Fruit fly (Drosophila melanogaster) whole organism, embryonic: ENCODE results near the gene Tnpo.
A peak's percentile ranks its signal among the peaks of the same experiment; 100 is the strongest.

Source experiments
- Aef1 ChIP-seq: fragments of 200-800 bp; sonication (Bioruptor generic); IDR thresholded peaks from 3 replicates; pipeline ENCODE4 v1.3.6; 2022; ENCODE audit warnings: missing biosample characterization, missing genetic modification characterization
- Awh ChIP-seq: fragments of 200-800 bp; sonication (Bioruptor generic); IDR thresholded peaks from 2 replicates; pipeline ENCODE4, ENCODE4 v1.3.6; 2022; ENCODE audit warnings: missing biosample characterization, missing genetic modification characterization
- CG10543 ChIP-seq: fragments of 200-800 bp; sonication (Bioruptor generic); optimal IDR thresholded peaks from 3 replicates; lab custom pipeline; 2017; ENCODE audit warnings: missing biosample characterization, mild to moderate bottlenecking, missing genetic modification characterization, moderate library complexity
- CG11456 ChIP-seq: fragments of 200-800 bp; sonication (Bioruptor generic); IDR thresholded peaks from 3 replicates; pipeline ENCODE4 v1.3.6; 2022; ENCODE audit warnings: missing biosample characterization, missing genetic modification characterization
- CG12104 ChIP-seq: fragments of 200-800 bp; sonication (Bioruptor generic); optimal IDR thresholded peaks from 3 replicates; lab custom pipeline; 2016; ENCODE audit warnings: missing biosample characterization, missing genetic modification characterization
- CG12299 ChIP-seq: fragments of 200-800 bp; sonication (Bioruptor generic); optimal IDR thresholded peaks from 2 replicates; lab custom pipeline; 2018; ENCODE audit warnings: missing biosample characterization, mild to moderate bottlenecking, missing genetic modification characterization
- CG12744 ChIP-seq: fragments of 200-800 bp; sonication (Bioruptor generic); optimal IDR thresholded peaks from 2 replicates; lab custom pipeline; 2016; ENCODE audit warnings: missing biosample characterization, missing genetic modification characterization
- CG12769 ChIP-seq: fragments of 200-800 bp; sonication (Bioruptor generic); optimal IDR thresholded peaks from 2 replicates; lab custom pipeline; 2019; ENCODE audit warnings: missing biosample characterization, mild to moderate bottlenecking, missing genetic modification characterization, moderate library complexity
- CG14710 ChIP-seq: fragments of 200-800 bp; sonication (Bioruptor generic); optimal IDR thresholded peaks from 3 replicates; lab custom pipeline; 2019; ENCODE audit warnings: missing biosample characterization, mild to moderate bottlenecking, missing genetic modification characterization, moderate library complexity
- CG15696 ChIP-seq: fragments of 200-800 bp; sonication (Bioruptor generic); optimal IDR thresholded peaks from 2 replicates; lab custom pipeline; 2019; ENCODE audit warnings: missing biosample characterization, mild to moderate bottlenecking, missing genetic modification characterization, moderate library complexity
- CG16815 ChIP-seq: fragments of 200-800 bp; sonication (Bioruptor generic); optimal IDR thresholded peaks from 3 replicates; lab custom pipeline; 2017; ENCODE audit warnings: missing biosample characterization, mild to moderate bottlenecking, missing genetic modification characterization
- CG17328 ChIP-seq: fragments of 200-800 bp; sonication (Bioruptor generic); IDR thresholded peaks from 2 replicates; pipeline ENCODE4 v1.3.6; 2022; ENCODE audit warnings: missing biosample characterization, missing genetic modification characterization
- CG17361 ChIP-seq: fragments of 200-800 bp; sonication (Bioruptor generic); IDR thresholded peaks from 3 replicates; pipeline ENCODE4 v1.3.6; 2022; ENCODE audit warnings: missing biosample characterization, missing genetic modification characterization
- CG17568 ChIP-seq: fragments of 200-800 bp; sonication (Bioruptor generic); optimal IDR thresholded peaks from 2 replicates; lab custom pipeline; 2018; ENCODE audit warnings: missing biosample characterization, mild to moderate bottlenecking, missing genetic modification characterization, moderate library complexity
- CG2120 ChIP-seq: fragments of 200-800 bp; sonication (Bioruptor generic); optimal IDR thresholded peaks from 3 replicates; lab custom pipeline; 2016; ENCODE audit warnings: missing biosample characterization, missing genetic modification characterization
- CG3065 ChIP-seq: fragments of 200-800 bp; sonication (Bioruptor generic); optimal IDR thresholded peaks from 2 replicates; lab custom pipeline; 2016; ENCODE audit warnings: missing biosample characterization, missing genetic modification characterization
- CG3838 ChIP-seq: fragments of 200-800 bp; sonication (Bioruptor generic); optimal IDR thresholded peaks from 3 replicates; lab custom pipeline; 2016; ENCODE audit warnings: missing biosample characterization, missing genetic modification characterization
- CG4617 ChIP-seq: fragments of 200-800 bp; sonication (Bioruptor generic); optimal IDR thresholded peaks from 3 replicates; lab custom pipeline; 2016; ENCODE audit warnings: missing biosample characterization, missing genetic modification characterization, borderline replicate concordance
- CG4820 ChIP-seq: fragments of 200-800 bp; sonication (Bioruptor generic); optimal IDR thresholded peaks from 3 replicates; lab custom pipeline; 2016; ENCODE audit warnings: missing biosample characterization, missing genetic modification characterization
- CG5180 ChIP-seq: fragments of 200-800 bp; sonication (Bioruptor generic); optimal IDR thresholded peaks from 3 replicates; lab custom pipeline; 2017; ENCODE audit warnings: missing biosample characterization, missing genetic modification characterization, mild to moderate bottlenecking, moderate library complexity, missing genetic modification reagents
- CG6813 ChIP-seq: fragments of 200-800 bp; sonication (Bioruptor generic); optimal IDR thresholded peaks from 2 replicates; lab custom pipeline; 2017; ENCODE audit warnings: missing biosample characterization, missing genetic modification characterization, mild to moderate bottlenecking, moderate library complexity, missing genetic modification reagents
- CG7745 ChIP-seq: fragments of 200-800 bp; sonication (Bioruptor generic); optimal IDR thresholded peaks from 2 replicates; lab custom pipeline; 2018; ENCODE audit warnings: missing biosample characterization, mild to moderate bottlenecking, missing genetic modification characterization, moderate library complexity
- CG9727 ChIP-seq: fragments of 200-800 bp; sonication (Bioruptor generic); optimal IDR thresholded peaks from 3 replicates; lab custom pipeline; 2017; ENCODE audit warnings: missing biosample characterization, mild to moderate bottlenecking, missing genetic modification characterization
- Chrac-16 ChIP-seq: fragments of 200-800 bp; sonication (Bioruptor generic); optimal IDR thresholded peaks from 3 replicates; lab custom pipeline; 2016; ENCODE audit warnings: missing biosample characterization, missing genetic modification characterization
- D19A ChIP-seq: fragments of 200-800 bp; optimal IDR thresholded peaks from 3 replicates; lab custom pipeline; 2019; ENCODE audit warnings: missing biosample characterization, mild to moderate bottlenecking, missing genetic modification characterization, moderate library complexity
- Dad ChIP-seq: fragments of 200-800 bp; sonication (Bioruptor generic); optimal IDR thresholded peaks from 3 replicates; lab custom pipeline; 2016; ENCODE audit warnings: missing biosample characterization, missing genetic modification characterization
- ERR ChIP-seq: fragments of 200-800 bp; sonication (Bioruptor generic); optimal IDR thresholded peaks from 2 replicates; lab custom pipeline; 2016; ENCODE audit warnings: missing biosample characterization, missing genetic modification characterization
- GATAe ChIP-seq: fragments of 200-800 bp; sonication (Bioruptor generic); conservative IDR thresholded peaks from 2 replicates; pipeline ENCODE4 v1.3.6; 2022; ENCODE audit warnings: missing biosample characterization, missing genetic modification characterization
- MBD-R2 ChIP-seq: fragments of 200-800 bp; sonication (Bioruptor generic); IDR thresholded peaks from 2 replicates; pipeline ENCODE4 v1.3.6; 2022; ENCODE audit warnings: missing biosample characterization, missing genetic modification characterization
- Meics ChIP-seq: fragments of 200-800 bp; sonication (Bioruptor generic); optimal IDR thresholded peaks from 2 replicates; lab custom pipeline; 2017; ENCODE audit warnings: missing biosample characterization, mild to moderate bottlenecking, missing genetic modification characterization
- Nf-YC ChIP-seq: fragments of 200-800 bp; optimal IDR thresholded peaks from 3 replicates; lab custom pipeline; 2019; ENCODE audit warnings: missing biosample characterization, mild to moderate bottlenecking, missing genetic modification characterization, moderate library complexity
- Sry-δ ChIP-seq: fragments of 200-800 bp; sonication (Bioruptor generic); optimal IDR thresholded peaks from 2 replicates; lab custom pipeline; 2016; ENCODE audit warnings: missing biosample characterization, missing genetic modification characterization
- ac ChIP-seq: fragments of 200-800 bp; sonication (Bioruptor generic); optimal IDR thresholded peaks from 3 replicates; lab custom pipeline; 2017; ENCODE audit warnings: missing biosample characterization, mild to moderate bottlenecking, missing genetic modification characterization
- ap ChIP-seq: fragments of 200-800 bp; sonication (Bioruptor generic); IDR thresholded peaks from 2 replicates; pipeline ENCODE4 v1.3.6; 2022; ENCODE audit warnings: missing biosample characterization, missing genetic modification characterization
- btn ChIP-seq: fragments of 200-800 bp; sonication (Bioruptor generic); optimal IDR thresholded peaks from 2 replicates; lab custom pipeline; 2016; ENCODE audit warnings: missing biosample characterization, missing genetic modification characterization
- cg ChIP-seq: fragments of 200-800 bp; sonication (Bioruptor generic); optimal IDR thresholded peaks from 3 replicates; lab custom pipeline; 2019; ENCODE audit warnings: missing biosample characterization, mild to moderate bottlenecking, missing genetic modification characterization, moderate library complexity
- dati ChIP-seq: fragments of 200-800 bp; sonication (Bioruptor generic); IDR thresholded peaks from 2 replicates; pipeline ENCODE4 v1.3.6; 2022; ENCODE audit warnings: missing biosample characterization, missing genetic modification characterization
- exex ChIP-seq: fragments of 200-800 bp; sonication (Bioruptor generic); optimal IDR thresholded peaks from 4 replicates; lab custom pipeline; 2018; ENCODE audit warnings: missing biosample characterization, mild to moderate bottlenecking, missing genetic modification characterization, moderate library complexity
- fru ChIP-seq: fragments of >200 bp; optimal IDR thresholded peaks from 2 replicates; lab custom pipeline; 2017
- gce ChIP-seq: fragments of 200-800 bp; sonication (Bioruptor generic); IDR thresholded peaks from 3 replicates; pipeline ENCODE4 v1.3.6; 2022; ENCODE audit warnings: missing biosample characterization, missing genetic modification characterization
- gro ChIP-seq: fragments of 200-800 bp; sonication (Bioruptor generic); optimal IDR thresholded peaks from 2 replicates; lab custom pipeline; 2016; ENCODE audit warnings: missing biosample characterization, missing genetic modification characterization
- hb ChIP-seq: fragments of 200-800 bp; sonication (Bioruptor generic); IDR thresholded peaks from 3 replicates; pipeline ENCODE4 v1.3.6; 2022; ENCODE audit warnings: missing biosample characterization, missing genetic modification characterization; ENCODE audit not compliant: partially characterized antibody
- inv ChIP-seq: fragments of 200-800 bp; sonication (Bioruptor generic); IDR thresholded peaks from 2 replicates; pipeline ENCODE4 v1.3.6; 2022; ENCODE audit warnings: missing biosample characterization, missing genetic modification characterization; ENCODE audit not compliant: partially characterized antibody
- lab ChIP-seq: fragments of 200-800 bp; sonication (Bioruptor generic); optimal IDR thresholded peaks from 3 replicates; lab custom pipeline; 2017; ENCODE audit warnings: missing biosample characterization, missing genetic modification characterization, mild to moderate bottlenecking, moderate library complexity, missing genetic modification reagents
- mirr ChIP-seq: fragments of 200-800 bp; sonication (Bioruptor generic); optimal IDR thresholded peaks from 3 replicates; lab custom pipeline; 2018; ENCODE audit warnings: missing biosample characterization, mild to moderate bottlenecking, missing genetic modification characterization
- odd ChIP-seq: fragments of 200-800 bp; sonication (Bioruptor generic); optimal IDR thresholded peaks from 2 replicates; lab custom pipeline; 2017; ENCODE audit warnings: missing biosample characterization, mild to moderate bottlenecking, missing genetic modification characterization
- peb ChIP-seq: fragments of 200-800 bp; sonication (Bioruptor generic); IDR thresholded peaks from 2 replicates; pipeline ENCODE4 v1.3.6; 2022; ENCODE audit warnings: missing biosample characterization, missing genetic modification characterization
- rib ChIP-seq: fragments of 200-800 bp; sonication (Bioruptor generic); IDR thresholded peaks from 2 replicates; pipeline ENCODE4 v1.3.6; 2022; ENCODE audit warnings: missing biosample characterization, missing genetic modification characterization
- ssp ChIP-seq: fragments of 200-800 bp; sonication (Bioruptor generic); IDR thresholded peaks from 2 replicates; pipeline ENCODE4 v1.3.6; 2022; ENCODE audit warnings: missing biosample characterization, missing genetic modification characterization
- tio ChIP-seq: fragments of 200-800 bp; sonication (Bioruptor generic); optimal IDR thresholded peaks from 2 replicates; lab custom pipeline; 2017; ENCODE audit warnings: missing biosample characterization, missing genetic modification characterization, inconsistent platforms
- usp ChIP-seq: fragments of >200 bp; optimal IDR thresholded peaks from 2 replicates; lab custom pipeline; 2017; ENCODE audit warnings: missing biosample characterization, missing genetic modification characterization
- vfl ChIP-seq: fragments of 200-800 bp; sonication (Bioruptor generic); optimal IDR thresholded peaks from 2 replicates; lab custom pipeline; 2016; ENCODE audit warnings: missing biosample characterization, missing genetic modification characterization

Tnpo gene

dm6 chr3L:6217806-6218205 is 24.5 kb downstream of the Tnpo start, which contains the start of gene LanA (continued):
- TF ChIP-seq ac (GFP tag; lab: Kevin White, UChicago): no peak
- no peak for TF ChIP-seq btn (GFP tag; lab: Kevin White, UChicago)
- TF ChIP-seq Meics: no peak
- TF ChIP-seq CG9727 (GFP tag; lab: Kevin White, UChicago): no peak
- peak; percentile 2 for TF ChIP-seq mirr (GFP tag; lab: Kevin White, UChicago)
- no peak for TF ChIP-seq CG5180 (GFP tag; lab: Kevin White, UChicago)
- no peak for TF ChIP-seq CG16815 (GFP tag; lab: Kevin White, UChicago)
- TF ChIP-seq fru (lab: Kevin White, UChicago): no peak
- TF ChIP-seq dati (GFP tag; lab: Robert Waterston, UW): no peak
- TF ChIP-seq CG3838 (GFP tag; lab: Kevin White, UChicago): no peak
- TF ChIP-seq Nf-YC (tag; lab: Kevin White, UChicago): no peak
- TF ChIP-seq ssp (GFP tag; lab: Robert Waterston, UW): no peak
- TF ChIP-seq Chrac-16: no peak
- TF ChIP-seq gce (GFP tag; lab: Robert Waterston, UW): 0 out of 3 replicates have a peak, but pooled peaks have one; percentile 46
- no peak for TF ChIP-seq CG12299
- TF ChIP-seq usp (GFP tag; lab: Kevin White, UChicago): no peak
- no peak for TF ChIP-seq D19A (tag; lab: Kevin White, UChicago)
- TF ChIP-seq rib (GFP tag; lab: Robert Waterston, UW): 0 out of 2 replicates have a peak, but pooled peaks have one; percentile 15
- TF ChIP-seq CG3065 (GFP tag; lab: Kevin White, UChicago): no peak
- TF ChIP-seq CG12104 (GFP tag; lab: Kevin White, UChicago): no peak
- no peak for TF ChIP-seq exex (tag; lab: Kevin White, UChicago)
- peak; percentile 34 for TF ChIP-seq CG7745 (tag; lab: Kevin White, UChicago)
- TF ChIP-seq MBD-R2: no peak
- TF ChIP-seq GATAe: no peak
- no peak for TF ChIP-seq peb (GFP tag; lab: Robert Waterston, UW)
- TF ChIP-seq CG11456 (GFP tag; lab: Robert Waterston, UW): no peak
- TF ChIP-seq ERR (GFP tag; lab: Kevin White, UChicago): peak; percentile 11
- TF ChIP-seq hb: no peak
- TF ChIP-seq CG10543 (GFP tag; lab: Kevin White, UChicago): peak; percentile 19
- no peak for TF ChIP-seq odd (GFP tag; lab: Kevin White, UChicago)
- TF ChIP-seq lab: peak; percentile 15
- TF ChIP-seq CG4617 (GFP tag; lab: Kevin White, UChicago): no peak
- TF ChIP-seq CG12769 (tag; lab: Kevin White, UChicago): no peak
- no peak for TF ChIP-seq vfl
- TF ChIP-seq Dad (GFP tag; lab: Kevin White, UChicago): no peak
- no peak for TF ChIP-seq Aef1
- TF ChIP-seq CG17568: peak; percentile 44
- peak; percentile 31 for TF ChIP-seq CG12744
- TF ChIP-seq Awh (GFP tag; lab: Robert Waterston, UW): peak; percentile 27; the same call in 1 of the 2 replicates
- no peak for TF ChIP-seq CG2120 (GFP tag; lab: Kevin White, UChicago)
- no peak for TF ChIP-seq tio (GFP tag; lab: Kevin White, UChicago)
- TF ChIP-seq CG15696 (tag; lab: Kevin White, UChicago): peak; percentile 9
- TF ChIP-seq gro (GFP tag; lab: Kevin White, UChicago): no peak
- no peak for TF ChIP-seq CG17361 (GFP tag; lab: Robert Waterston, UW)
- no peak for TF ChIP-seq cg (GFP tag; lab: Kevin White, UChicago)
- TF ChIP-seq ap (GFP tag; lab: Robert Waterston, UW): no peak
- TF ChIP-seq CG4820 (GFP tag; lab: Kevin White, UChicago): no peak
- no peak for TF ChIP-seq inv (GFP tag; lab: Robert Waterston, UW)
- TF ChIP-seq Sry-δ (GFP tag; lab: Kevin White, UChicago): no peak
- no peak for TF ChIP-seq CG6813 (GFP tag; lab: Kevin White, UChicago)
- TF ChIP-seq CG14710 (tag; lab: Kevin White, UChicago): no peak
- TF ChIP-seq CG17328: peak; percentile 16; the same call in 1 of the 2 replicates
